Fruit fly (Drosophila melanogaster) whole organism, adult: ENCODE measurements around the gene Sdic3.

Experiments
- CG5204 ChIP-seq: fragments of 200-800 bp; sonication (Bioruptor generic); optimal IDR thresholded peaks from 2 replicates; lab custom pipeline; 2016; ENCODE audit warnings: missing biosample characterization, missing genetic modification characterization
- tj ChIP-seq: fragments of 200-800 bp; sonication (Bioruptor generic); optimal IDR thresholded peaks from 3 replicates; lab custom pipeline; 2017; ENCODE audit warnings: missing biosample characterization, mild to moderate bottlenecking, missing genetic modification characterization, moderate library complexity

DNA sequence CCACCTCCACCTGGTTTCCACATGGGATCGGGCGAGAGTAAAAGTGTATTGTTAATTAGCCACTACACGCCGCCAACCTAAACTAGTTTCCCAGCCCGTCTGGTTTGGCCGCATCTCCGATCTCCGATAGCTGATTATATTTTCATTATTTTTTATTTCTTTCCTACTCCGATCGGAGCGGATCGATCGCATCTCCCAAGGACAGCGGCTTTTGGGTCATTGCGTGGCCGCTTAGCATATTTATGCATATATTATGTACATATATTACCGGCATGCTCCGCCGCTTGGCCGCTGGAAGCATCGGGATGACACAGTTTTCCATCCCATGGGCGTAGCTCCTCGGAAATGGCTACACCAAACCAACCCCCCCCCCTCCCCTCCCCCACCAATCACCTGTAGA, 43.9 kb upstream of the Sdic3 start:
- no peak for TF ChIP-seq CG5204
- TF ChIP-seq tj (GFP tag; lab: Kevin White, UChicago), result no peak
